Worm (Caenorhabditis elegans) whole organism, L4/young adult: ENCODE results near the gene C25F9.14.

Source experiments
- W03F9.2 ChIP-seq: fragments of 150-350 bp; optimal IDR thresholded peaks from 2 replicates; lab custom pipeline; 2014; ENCODE audit warnings: missing biosample characterization, missing genetic modification characterization
- dao-5 ChIP-seq: sonication (generic microtip); optimal IDR thresholded peaks from 2 replicates; lab custom pipeline; 2016; ENCODE audit warnings: missing genotype, missing genetic modification characterization, moderate library complexity, missing compliant biosample characterization
- him-1 ChIP-seq: sonication (generic microtip); optimal IDR thresholded peaks from 2 replicates; lab custom pipeline; 2016; ENCODE audit warnings: missing genotype, missing genetic modification reagents, missing genetic modification characterization, missing compliant biosample characterization

The C25F9.14 gene

ce11 chrV:19448805-19449204 lies 12.5 kb downstream of the C25F9.14 start, which contains the start of gene M04C3.2:
Gene M04C3.2 (minus strand): TSS chrV:19448905.
- TF ChIP-seq W03F9.2 (tag; lab: Kevin White, UChicago), result no peak
- TF ChIP-seq him-1 (tag; lab: Kevin White, UChicago), result no peak
- no peak for TF ChIP-seq dao-5

DNA sequence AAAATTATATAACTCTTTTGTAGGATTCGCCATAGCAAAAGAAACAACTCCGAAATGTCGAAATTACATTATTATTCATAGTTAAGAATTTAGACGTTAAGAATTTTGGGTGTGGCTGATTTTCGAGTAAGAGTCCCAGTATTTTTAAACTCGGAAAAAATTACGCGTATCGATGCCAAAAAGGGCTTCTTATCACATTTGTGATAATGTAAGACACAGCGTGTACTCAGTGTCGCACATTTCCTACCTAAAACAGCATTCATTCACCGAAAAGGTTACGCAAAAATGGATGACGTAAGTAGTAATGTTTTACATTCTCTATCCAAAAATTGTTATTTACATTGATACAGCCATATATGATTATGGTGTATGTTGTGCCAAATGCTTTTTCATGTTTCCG lies 13.3 kb downstream of the C25F9.14 start, which contains the start of gene M04C3.5:
TSS of gene M04C3.5 (plus strand) at position 190 of the 400 bp plus-strand sequence.
- TF ChIP-seq him-1 (tag; lab: Kevin White, UChicago) (no peak), dao-5 (no peak), W03F9.2 (tag; lab: Kevin White, UChicago) (no peak)

ce11 chrV:19455650-19456049 lies 19.4 kb downstream of the C25F9.14 start, which contains the start of the genes Y43F8B.13 and Y43F8B.14:
Gene Y43F8B.13 (plus strand): TSS chrV:19455950.
Gene Y43F8B.14 (minus strand): TSS chrV:19455971.
- TF ChIP-seq W03F9.2 (tag; lab: Kevin White, UChicago) (no peak), dao-5 (no peak), him-1 (tag; lab: Kevin White, UChicago) (no peak)

ce11 chrV:19457120-19457519 lies 20.8 kb downstream of the C25F9.14 start, which contains the start of gene Y43F8B.24:
Gene Y43F8B.24 (plus strand): TSS chrV:19457420.
- TF ChIP-seq him-1 (tag; lab: Kevin White, UChicago) (no peak), dao-5 (no peak), W03F9.2 (tag; lab: Kevin White, UChicago) (no peak)

DNA sequence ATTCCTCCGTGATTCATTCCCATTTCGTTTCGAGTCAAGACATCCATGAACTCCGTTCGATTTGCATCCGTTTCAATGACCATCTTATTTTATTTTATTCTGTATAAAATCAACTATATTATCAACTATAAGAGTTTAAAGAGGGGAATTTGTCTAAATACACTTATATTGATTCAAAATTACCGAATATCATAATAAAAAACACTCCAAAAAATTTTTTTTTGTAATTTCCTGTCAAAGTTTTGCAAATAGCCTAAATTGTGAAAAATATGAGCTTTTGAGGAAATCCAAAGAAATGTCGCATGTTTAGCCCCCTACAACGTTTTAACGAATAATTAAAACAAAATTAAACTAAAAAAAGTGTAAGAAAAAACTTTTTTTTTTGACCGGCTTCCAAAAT lies 25.7 kb downstream of the C25F9.14 start, which contains the start of gene Y43F8B.15:
TSS of gene Y43F8B.15 (minus strand) at position 101 of the 400 bp plus-strand sequence.
- no peak for TF ChIP-seq him-1 (tag; lab: Kevin White, UChicago)
- no peak for TF ChIP-seq W03F9.2 (tag; lab: Kevin White, UChicago)
- TF ChIP-seq dao-5, result no peak

DNA sequence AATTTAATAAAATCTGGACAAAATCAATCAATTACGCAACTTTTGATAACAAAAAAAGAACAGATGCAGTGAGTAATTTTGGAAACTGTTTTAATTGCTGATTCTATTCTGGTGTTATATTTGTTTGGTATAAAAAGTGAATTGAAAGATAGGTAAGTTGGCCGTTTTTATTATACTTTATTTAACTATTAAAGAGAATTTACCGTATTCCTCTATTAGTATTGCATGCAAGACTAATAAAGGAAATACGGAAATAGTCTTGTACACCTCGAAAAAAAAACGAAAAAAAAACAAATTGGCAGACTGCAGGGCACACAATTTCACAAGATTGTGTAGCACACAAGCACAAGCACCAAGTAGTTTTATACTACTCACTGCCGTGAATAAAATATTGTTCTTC lies 26.3 kb downstream of the C25F9.14 start, which contains the start of gene Y43F8B.25:
TSS of gene Y43F8B.25 (plus strand) at position 301 of the 400 bp plus-strand sequence.
- TF ChIP-seq W03F9.2 (tag; lab: Kevin White, UChicago), result no peak
- TF ChIP-seq him-1 (tag; lab: Kevin White, UChicago), result no peak
- TF ChIP-seq dao-5, result no peak

DNA sequence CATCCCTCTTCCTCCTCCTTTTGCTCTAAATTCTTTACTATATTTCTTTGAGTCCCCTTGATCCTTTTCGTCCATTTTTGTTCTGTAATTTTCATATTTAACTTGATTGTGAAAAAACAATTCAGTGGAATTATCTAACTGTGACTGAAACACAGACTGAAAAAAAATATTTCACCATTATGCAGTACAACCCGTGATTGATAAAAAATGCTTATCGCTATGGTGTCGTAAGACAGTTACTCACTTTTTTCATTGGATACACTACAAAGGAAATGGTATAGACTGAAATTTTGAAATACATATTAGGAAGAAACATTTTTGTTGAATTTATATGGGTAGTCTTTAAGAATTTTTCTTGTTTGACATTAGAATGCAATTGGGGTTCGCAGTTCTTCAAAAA lies 31.3 kb downstream of the C25F9.14 start, which contains the start of gene Y43F8B.23:
TSS of gene Y43F8B.23 (minus strand) at position 75 of the 400 bp plus-strand sequence.
- no peak for TF ChIP-seq W03F9.2 (tag; lab: Kevin White, UChicago)
- no peak for TF ChIP-seq dao-5
- no peak for TF ChIP-seq him-1 (tag; lab: Kevin White, UChicago)

DNA sequence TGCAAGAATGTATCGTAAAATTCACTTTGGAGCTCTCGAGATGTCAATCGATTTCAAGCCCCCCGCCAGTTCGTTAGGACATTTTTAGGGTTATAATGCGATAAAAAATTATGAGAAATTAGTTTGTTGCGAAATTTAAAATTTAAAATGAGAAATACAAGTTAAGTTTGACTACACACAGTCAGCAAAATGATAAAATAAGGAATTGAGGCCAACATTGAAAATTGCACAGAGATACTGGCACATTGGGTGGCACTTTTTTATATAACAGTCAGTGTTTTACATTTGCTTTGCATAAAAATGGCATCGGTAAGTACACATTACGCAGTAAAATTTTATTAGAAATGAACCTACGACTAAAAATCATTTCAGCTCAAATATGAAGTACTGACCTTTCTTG lies 31.8 kb downstream of the C25F9.14 start, which contains the start of gene Y43F8B.12:
TSS of gene Y43F8B.12 (plus strand) at position 301 of the 400 bp plus-strand sequence.
- TF ChIP-seq dao-5 (no peak), W03F9.2 (tag; lab: Kevin White, UChicago) (no peak), him-1 (tag; lab: Kevin White, UChicago) (no peak)

DNA sequence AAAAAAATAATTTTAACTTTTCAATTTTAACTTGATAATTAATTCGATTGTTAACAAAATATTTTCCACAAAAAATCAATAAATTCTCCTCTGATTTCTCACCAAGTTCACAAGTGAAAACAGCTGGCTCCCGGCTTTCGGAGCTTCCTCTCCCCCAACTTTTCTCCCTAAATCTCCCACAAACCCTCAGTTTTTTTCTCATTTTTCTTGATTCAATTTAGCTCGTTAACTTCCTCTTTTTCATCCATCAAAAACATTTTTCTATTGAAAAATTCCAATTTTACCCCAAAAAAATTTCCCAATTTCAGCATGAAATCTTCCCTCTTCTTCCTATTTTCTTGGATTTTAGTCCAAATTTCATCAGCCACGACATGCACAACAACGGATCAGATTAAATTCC lies 34.1 kb downstream of the C25F9.14 start, which contains the start of gene Y43F8B.11:
TSS of gene Y43F8B.11 (plus strand) at position 301 of the 400 bp plus-strand sequence.
- TF ChIP-seq him-1 (tag; lab: Kevin White, UChicago) (no peak), W03F9.2 (tag; lab: Kevin White, UChicago) (no peak), dao-5 (no peak)

- TF ChIP-seq dao-5 (no peak), W03F9.2 (tag; lab: Kevin White, UChicago) (no peak), him-1 (tag; lab: Kevin White, UChicago) (no peak)
Measured at ce11 chrV:19473842-19474514, 37.7 kb downstream of the C25F9.14 start, which contains the start of gene Y43F8B.10. Gene Y43F8B.10 (plus strand): TSS chrV:19474464.

- TF ChIP-seq W03F9.2 (tag; lab: Kevin White, UChicago) (no peak), him-1 (tag; lab: Kevin White, UChicago) (no peak), dao-5 (no peak)
Measured at ce11 chrV:19477302-19477701, 41.0 kb downstream of the C25F9.14 start.

ce11 chrV:19477852-19478251 lies 41.6 kb downstream of the C25F9.14 start, which contains the start of gene Y43F8B.9:
Gene Y43F8B.9 (plus strand): TSS chrV:19478152.
- TF ChIP-seq him-1 (tag; lab: Kevin White, UChicago), result no peak
- TF ChIP-seq dao-5, result no peak
- no peak for TF ChIP-seq W03F9.2 (tag; lab: Kevin White, UChicago)

ce11 chrV:19482535-19482934 lies 46.3 kb downstream of the C25F9.14 start, which contains the start of gene Y43F8B.22:
Gene Y43F8B.22 (plus strand): TSS chrV:19482835.
- TF ChIP-seq W03F9.2 (tag; lab: Kevin White, UChicago) (no peak), him-1 (tag; lab: Kevin White, UChicago) (no peak), dao-5 (no peak)

DNA sequence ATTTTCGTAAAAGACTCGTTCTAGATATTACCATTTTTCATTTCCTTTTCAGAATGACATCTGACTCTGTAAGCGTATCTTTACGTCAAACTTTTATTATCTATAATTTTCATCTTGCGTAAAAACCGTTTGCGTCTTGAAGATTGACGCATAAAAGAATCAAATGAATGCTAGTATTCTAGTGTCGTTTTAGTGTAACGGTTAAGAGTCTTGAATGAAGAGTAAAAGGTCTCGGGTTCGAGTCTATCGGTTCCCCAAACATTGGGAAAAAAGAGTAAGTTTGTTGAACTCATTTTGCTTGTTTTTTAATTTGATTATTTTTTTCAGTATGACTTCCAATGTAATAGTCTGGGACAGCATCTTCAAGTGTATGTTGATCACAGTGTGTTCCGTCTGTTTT lies 48.2 kb downstream of the C25F9.14 start, which contains the start of gene Y43F8B.17:
TSS of gene Y43F8B.17 (plus strand) at position 215 of the 400 bp plus-strand sequence.
- TF ChIP-seq dao-5, result no peak
- no peak for TF ChIP-seq W03F9.2 (tag; lab: Kevin White, UChicago)
